Worm (Caenorhabditis elegans) whole organism, L1 larva: Measurements from ENCODE around the gene srab-17.

Experiments
- F16B12.6 ChIP-seq: fragments of 150-350 bp; optimal IDR thresholded peaks from 2 replicates; lab custom pipeline; 2014; ENCODE audit warnings: missing biosample characterization, missing genetic modification characterization
- aly-2 ChIP-seq: fragments of 150-350 bp; optimal IDR thresholded peaks from 2 replicates; lab custom pipeline; 2014; ENCODE audit warnings: missing biosample characterization, missing genetic modification characterization
- blmp-1 ChIP-seq: fragments of 150-350 bp; optimal IDR thresholded peaks from 2 replicates; lab custom pipeline; 2014; ENCODE audit warnings: missing biosample characterization, missing genetic modification characterization
- elt-3 ChIP-seq, 6 experiments: fragments of 150-350 bp in 1 of 6; sonication (generic microtip); optimal IDR thresholded peaks; 2 replicates each; lab custom pipeline; 2017 to 2018; ENCODE audit warnings: missing biosample characterization in 6 of 6, missing genetic modification characterization in 6 of 6, inconsistent platforms in 1 of 6
- lin-35 ChIP-seq, 2 experiments: fragments of 150-350 bp; optimal IDR thresholded peaks; 2 replicates each; lab custom pipeline; 2014; ENCODE audit warnings: missing biosample characterization in 2 of 2, missing genetic modification characterization in 2 of 2, missing genetic modification reagents in 2 of 2
- mep-1 ChIP-seq: fragments of 150-350 bp; optimal IDR thresholded peaks from 2 replicates; lab custom pipeline; 2014; ENCODE audit warnings: missing biosample characterization, missing genetic modification characterization
- nhr-28 ChIP-seq: fragments of 150-350 bp; optimal IDR thresholded peaks from 2 replicates; lab custom pipeline; 2014; ENCODE audit warnings: missing biosample characterization, missing genetic modification characterization
- nhr-71 ChIP-seq: sonication (generic microtip); optimal IDR thresholded peaks from 2 replicates; lab custom pipeline; 2016; ENCODE audit warnings: mild to moderate bottlenecking, missing genetic modification characterization, moderate library complexity, missing compliant biosample characterization
- nhr-76 ChIP-seq: sonication (generic microtip); optimal IDR thresholded peaks from 2 replicates; lab custom pipeline; 2017; ENCODE audit warnings: missing biosample characterization, missing genetic modification characterization
- pax-3 ChIP-seq: fragments of 200-800 bp; sonication (Bioruptor generic); optimal IDR thresholded peaks from 2 replicates; lab custom pipeline; 2018; ENCODE audit warnings: mild to moderate bottlenecking, missing genetic modification characterization, moderate library complexity, missing compliant biosample characterization
- pqm-1 ChIP-seq: sonication (generic microtip); optimal IDR thresholded peaks from 3 replicates; lab custom pipeline; 2017; ENCODE audit warnings: missing biosample characterization, missing genetic modification characterization
- sox-4 ChIP-seq: sonication (generic microtip); optimal IDR thresholded peaks from 2 replicates; lab custom pipeline; 2016; ENCODE audit warnings: missing genetic modification characterization, missing compliant biosample characterization
- ztf-11 ChIP-seq, 2 experiments: sonication (generic microtip); optimal IDR thresholded peaks; 2 replicates each; lab custom pipeline; 2016 to 2017; ENCODE audit warnings: missing genetic modification characterization in 2 of 2, missing biosample characterization in 1 of 2, missing compliant biosample characterization in 1 of 2

- TF ChIP-seq ztf-11 (tag; optimal IDR thresholded peaks at IDR 0.05; lab: Kevin White, UChicago) (no peak), pax-3 (tag; lab: Kevin White, UChicago) (no peak), elt-3 (tag; optimal IDR thresholded peaks at IDR 0.05; lab: Kevin White, UChicago) (no peak), pqm-1 (no peak), blmp-1 (tag; lab: Kevin White, UChicago) (no peak), F16B12.6 (tag; lab: Kevin White, UChicago) (no peak), nhr-71 (tag; lab: Kevin White, UChicago) (no peak), aly-2 (tag; lab: Kevin White, UChicago) (no peak), sox-4 (tag; lab: Kevin White, UChicago) (no peak), nhr-76 (tag; lab: Kevin White, UChicago) (no peak), lin-35 (GFP tag; optimal IDR thresholded peaks at IDR 0.05; lab: Kevin White, UChicago) (no peak), nhr-28 (tag; lab: Kevin White, UChicago) (no peak), mep-1 (no peak)
Measured at ce11 chrV:9859863-9860262, 8.3 kb downstream of the srab-17 start, which contains the start of gene lsy-12.
